Worm (Caenorhabditis elegans): ENCODE data around the gene ceh-48.

Gene ceh-48

DNA sequence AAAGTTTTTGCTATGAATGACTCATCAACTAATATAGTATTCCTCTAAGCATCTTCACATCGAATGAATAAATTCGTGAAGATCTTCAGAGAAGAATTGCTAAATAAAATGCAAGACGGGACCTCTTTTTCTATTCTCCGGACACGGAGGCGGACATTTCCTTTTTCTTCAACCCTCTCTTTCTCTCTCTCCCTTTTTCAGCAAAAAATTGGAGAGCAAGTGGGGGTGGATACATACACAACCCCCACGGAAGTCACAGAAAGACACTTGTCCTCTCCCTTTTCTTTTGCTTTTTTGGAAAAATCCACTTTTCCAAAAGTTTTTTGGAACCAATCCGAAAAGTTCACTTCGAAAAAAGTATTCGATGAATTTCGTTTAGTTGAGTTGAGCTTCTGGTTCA, 22.8 kb downstream of the ceh-48 start:
- no peak for TF ChIP-seq hmbx-1 (tag; optimal IDR thresholded peaks at IDR 0.05)
- TF ChIP-seq ama-1 (optimal IDR thresholded peaks at IDR 0.05), result no peak
- no peak for TF ChIP-seq aly-1 (tag; optimal IDR thresholded peaks at IDR 0.05)
- no peak for TF ChIP-seq hnd-1 (tag; optimal IDR thresholded peaks at IDR 0.05)
- no peak for TF ChIP-seq ceh-36 (tag; optimal IDR thresholded peaks at IDR 0.05)
- no peak for TF ChIP-seq flt-1 (GFP tag; IDR thresholded peaks at IDR 0.05)
- no peak for TF ChIP-seq tbx-11 (GFP tag; IDR thresholded peaks at IDR 0.05)
- no peak for TF ChIP-seq sea-1 (GFP tag; conservative IDR thresholded peaks at IDR 0.05)
- TF ChIP-seq pes-1 (GFP tag; IDR thresholded peaks at IDR 0.05), result no peak
- no peak for TF ChIP-seq hmg-4 (GFP tag; optimal IDR thresholded peaks at IDR 0.05)
- TF ChIP-seq scrt-1 (GFP tag; IDR thresholded peaks at IDR 0.05), result no peak
- TF ChIP-seq B0310.2 (tag; optimal IDR thresholded peaks at IDR 0.05), result no peak
- no peak for TF ChIP-seq tra-4 (tag; optimal IDR thresholded peaks at IDR 0.05)
- no peak for TF ChIP-seq tbx-37 (GFP tag; conservative IDR thresholded peaks at IDR 0.05)
- TF ChIP-seq ets-7 (tag; optimal IDR thresholded peaks at IDR 0.05), result no peak
- TF ChIP-seq F13C5.2 (tag; optimal IDR thresholded peaks at IDR 0.05), result no peak
- no peak for TF ChIP-seq ceh-13 (GFP tag; optimal IDR thresholded peaks at IDR 0.05)

DNA sequence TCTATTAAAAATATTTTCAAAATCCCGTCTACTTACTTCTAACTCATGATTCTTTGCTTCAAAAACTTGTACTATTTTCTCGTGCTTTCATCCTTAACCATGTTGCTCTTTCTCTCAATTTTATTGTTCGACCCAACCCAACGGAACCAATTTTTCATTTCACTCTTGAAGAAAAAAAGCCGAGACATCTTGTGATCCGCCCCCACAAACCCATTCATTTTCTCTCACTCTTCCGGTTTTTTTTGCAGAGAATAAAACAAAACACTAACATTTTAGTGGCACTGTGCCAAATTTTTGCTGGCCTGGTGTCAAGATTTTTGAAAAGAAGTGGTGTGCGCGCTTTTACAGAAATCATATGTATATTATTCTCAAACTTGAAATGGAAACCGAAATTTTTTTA, 24.9 kb downstream of the ceh-48 start:
- TF ChIP-seq flt-1 (GFP tag; IDR thresholded peaks at IDR 0.05) (no peak), ceh-13 (GFP tag; optimal IDR thresholded peaks at IDR 0.05) (no peak), sea-1 (GFP tag; conservative IDR thresholded peaks at IDR 0.05) (no peak), tbx-37 (GFP tag; conservative IDR thresholded peaks at IDR 0.05) (no peak), ama-1 (optimal IDR thresholded peaks at IDR 0.05) (no peak), hnd-1 (tag; optimal IDR thresholded peaks at IDR 0.05) (no peak), F13C5.2 (tag; optimal IDR thresholded peaks at IDR 0.05) (no peak), B0310.2 (tag; optimal IDR thresholded peaks at IDR 0.05) (no peak), scrt-1 (GFP tag; IDR thresholded peaks at IDR 0.05) (no peak), ceh-36 (tag; optimal IDR thresholded peaks at IDR 0.05) (no peak), aly-1 (tag; optimal IDR thresholded peaks at IDR 0.05) (no peak), hmg-4 (GFP tag; optimal IDR thresholded peaks at IDR 0.05) (no peak), ets-7 (tag; optimal IDR thresholded peaks at IDR 0.05) (no peak), tbx-11 (GFP tag; IDR thresholded peaks at IDR 0.05) (no peak)

DNA sequence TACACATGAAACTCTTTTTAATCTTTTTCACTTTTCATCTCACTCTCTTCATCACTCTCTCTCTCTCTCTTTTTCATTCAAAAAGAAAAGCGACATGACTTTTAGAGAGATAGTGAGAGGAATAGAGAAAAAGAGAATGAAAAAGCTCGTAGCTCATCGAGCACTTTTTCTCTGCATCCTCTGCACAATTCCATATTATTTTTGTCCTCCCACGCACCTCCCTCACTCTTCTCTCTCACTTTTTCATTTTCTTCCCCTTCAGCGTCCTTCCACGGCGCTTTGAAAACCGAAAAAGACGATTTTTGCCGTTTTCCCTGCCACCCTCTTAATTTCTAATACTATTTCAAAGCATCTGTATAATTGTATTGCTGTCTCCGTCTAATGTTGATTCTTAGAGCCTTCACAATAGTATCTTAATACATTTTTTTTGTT, 27.2 kb downstream of the ceh-48 start:
- TF ChIP-seq hmbx-1 (tag; optimal IDR thresholded peaks at IDR 0.05) (no peak), ama-1 (optimal IDR thresholded peaks at IDR 0.05) (no peak), B0310.2 (tag; optimal IDR thresholded peaks at IDR 0.05) (no peak), scrt-1 (GFP tag; IDR thresholded peaks at IDR 0.05) (no peak), ets-7 (tag; optimal IDR thresholded peaks at IDR 0.05) (no peak), ceh-13 (GFP tag; optimal IDR thresholded peaks at IDR 0.05) (no peak), pes-1 (GFP tag; IDR thresholded peaks at IDR 0.05) (no peak)

DNA sequence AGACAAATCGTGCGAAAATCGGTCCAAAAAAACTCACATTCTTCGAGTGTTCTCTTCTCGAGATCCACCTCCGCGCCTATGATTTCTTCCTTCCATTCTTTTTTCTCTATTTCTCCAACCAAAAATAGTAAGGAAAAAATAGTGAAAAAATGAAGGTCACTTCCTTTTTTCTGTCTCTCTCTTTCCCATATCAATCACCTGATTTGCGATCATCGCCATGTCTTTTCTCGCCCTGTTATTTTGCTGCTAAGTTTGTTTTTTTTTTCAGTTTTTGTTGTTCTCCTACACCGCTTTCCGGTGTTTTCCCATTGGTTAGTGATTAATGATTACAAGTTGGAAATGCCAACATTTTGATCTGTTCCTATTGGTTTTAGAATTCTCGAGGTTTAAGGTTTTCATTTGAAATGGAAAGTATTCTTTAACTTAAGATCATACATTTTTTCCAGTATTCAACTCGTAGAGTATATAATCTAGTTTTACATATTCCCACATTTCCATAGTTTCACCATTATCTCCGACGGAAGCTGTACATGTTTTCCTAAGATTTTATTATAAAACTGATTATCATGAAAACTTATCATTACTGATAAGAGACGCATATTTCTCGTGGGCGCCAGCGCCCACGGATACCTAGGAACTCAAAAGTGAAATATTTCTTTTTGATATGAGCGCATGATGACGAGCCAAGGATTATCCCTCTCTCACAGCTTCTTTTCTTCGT, 29.8 kb downstream of the ceh-48 start:
- no peak for TF ChIP-seq pes-1 (GFP tag; IDR thresholded peaks at IDR 0.05)
- TF ChIP-seq hmbx-1 (tag; optimal IDR thresholded peaks at IDR 0.05), result no peak
- no peak for TF ChIP-seq ets-7 (tag; optimal IDR thresholded peaks at IDR 0.05)
- no peak for TF ChIP-seq tbx-11 (GFP tag; IDR thresholded peaks at IDR 0.05)
- no peak for TF ChIP-seq B0310.2 (tag; optimal IDR thresholded peaks at IDR 0.05)
- TF ChIP-seq ceh-36 (tag; optimal IDR thresholded peaks at IDR 0.05), result no peak
- no peak for TF ChIP-seq tbx-37 (GFP tag; conservative IDR thresholded peaks at IDR 0.05)
- no peak for TF ChIP-seq ceh-13 (GFP tag; optimal IDR thresholded peaks at IDR 0.05)
- no peak for TF ChIP-seq hmg-4 (GFP tag; optimal IDR thresholded peaks at IDR 0.05)
- TF ChIP-seq ama-1 (optimal IDR thresholded peaks at IDR 0.05), result no peak
- TF ChIP-seq F13C5.2 (tag; optimal IDR thresholded peaks at IDR 0.05), result no peak
- no peak for TF ChIP-seq hnd-1 (tag; optimal IDR thresholded peaks at IDR 0.05)
- no peak for TF ChIP-seq tra-4 (tag; optimal IDR thresholded peaks at IDR 0.05)
- TF ChIP-seq scrt-1 (GFP tag; IDR thresholded peaks at IDR 0.05), result no peak
- no peak for TF ChIP-seq flt-1 (GFP tag; IDR thresholded peaks at IDR 0.05)

DNA sequence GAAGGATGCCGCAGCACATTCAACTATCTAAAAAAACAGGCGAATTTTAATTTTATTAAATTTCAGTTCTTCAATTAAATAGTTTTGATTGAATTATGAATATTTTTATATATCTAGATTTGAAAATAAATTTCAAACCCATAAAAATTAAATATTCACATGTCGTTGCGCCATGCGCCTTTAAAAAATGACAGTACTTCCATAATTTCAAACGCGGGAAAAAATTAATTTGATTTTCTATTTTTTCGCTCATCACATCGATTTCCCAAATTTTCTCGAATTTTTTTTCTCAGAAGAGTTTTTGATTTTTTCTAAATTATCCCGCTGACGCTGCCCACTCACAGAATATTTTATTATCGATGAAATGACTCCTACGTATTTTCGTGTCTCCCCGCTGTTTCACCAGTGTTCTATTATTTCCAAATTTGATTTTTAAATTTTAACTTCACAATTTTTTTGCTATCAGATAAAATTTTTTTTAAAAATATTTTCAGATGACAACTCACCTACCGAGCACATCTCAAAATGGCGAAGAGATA, 30.6 kb downstream of the ceh-48 start, which contains the start of gene lip-1:
Gene lip-1 (plus strand): TSS at position 489 of the 539 bp plus-strand sequence.
- TF ChIP-seq hmg-4 (GFP tag; optimal IDR thresholded peaks at IDR 0.05) (no peak), ceh-36 (tag; optimal IDR thresholded peaks at IDR 0.05) (no peak), flt-1 (GFP tag; IDR thresholded peaks at IDR 0.05) (no peak), tbx-37 (GFP tag; conservative IDR thresholded peaks at IDR 0.05) (no peak), tbx-11 (GFP tag; IDR thresholded peaks at IDR 0.05) (no peak), pes-1 (GFP tag; IDR thresholded peaks at IDR 0.05) (no peak), tra-4 (tag; optimal IDR thresholded peaks at IDR 0.05) (no peak), ets-7 (tag; optimal IDR thresholded peaks at IDR 0.05) (no peak), hmbx-1 (tag; optimal IDR thresholded peaks at IDR 0.05) (no peak)

DNA sequence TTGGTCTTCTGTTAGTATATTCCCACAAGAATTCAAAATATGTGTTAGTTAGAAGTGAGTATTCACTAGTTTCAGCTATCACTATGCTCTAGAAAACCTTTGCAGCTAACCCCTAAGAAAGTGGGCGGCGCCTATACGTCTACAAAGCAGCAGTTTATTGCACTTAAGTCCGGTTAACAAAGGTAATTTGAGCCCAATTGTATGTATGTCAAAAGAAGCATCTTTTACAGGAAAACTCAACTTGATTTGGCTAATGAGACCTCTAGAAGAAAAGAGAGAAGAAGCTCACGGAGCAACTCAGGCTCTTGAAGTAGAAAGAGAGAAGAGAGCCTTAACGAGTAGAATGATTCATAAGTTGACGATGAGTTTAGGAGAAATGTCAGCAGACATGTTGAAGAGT, 40.8 kb downstream of the ceh-48 start:
- no peak for TF ChIP-seq aly-1 (tag; optimal IDR thresholded peaks at IDR 0.05)
- TF ChIP-seq ama-1 (optimal IDR thresholded peaks at IDR 0.05), result no peak
- no peak for TF ChIP-seq hmg-4 (GFP tag; optimal IDR thresholded peaks at IDR 0.05)
- no peak for TF ChIP-seq scrt-1 (GFP tag; IDR thresholded peaks at IDR 0.05)

DNA sequence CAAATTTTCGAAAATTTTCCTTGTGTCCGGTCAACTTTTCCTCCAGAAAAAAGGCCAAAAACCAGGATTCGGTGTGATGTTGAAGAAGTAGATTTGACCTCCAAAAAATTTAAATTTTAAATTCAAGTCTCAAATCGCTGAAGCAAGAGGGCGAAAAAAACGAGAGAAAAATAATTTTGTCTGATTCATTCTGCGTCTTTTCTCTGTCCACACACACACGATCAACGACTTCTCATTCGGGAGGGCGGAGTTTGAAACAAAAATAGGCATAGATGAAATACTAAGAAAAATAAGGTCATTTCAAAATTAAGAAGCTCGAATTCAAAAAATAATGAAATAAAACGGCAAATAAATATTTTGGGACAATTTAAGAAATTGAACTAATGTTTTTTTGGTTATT, 47.4 kb downstream of the ceh-48 start, which contains the start of gene R13H7.2:
Gene R13H7.2 (minus strand): TSS at position 101 of the 400 bp plus-strand sequence.
- no peak for TF ChIP-seq ama-1 (optimal IDR thresholded peaks at IDR 0.05)
- no peak for TF ChIP-seq ets-7 (tag; optimal IDR thresholded peaks at IDR 0.05)
- no peak for TF ChIP-seq tra-4 (tag; optimal IDR thresholded peaks at IDR 0.05)
- no peak for TF ChIP-seq hmg-4 (GFP tag; optimal IDR thresholded peaks at IDR 0.05)
- TF ChIP-seq hmbx-1 (tag; optimal IDR thresholded peaks at IDR 0.05), result no peak
- no peak for TF ChIP-seq scrt-1 (GFP tag; IDR thresholded peaks at IDR 0.05)
- TF ChIP-seq hnd-1 (tag; optimal IDR thresholded peaks at IDR 0.05), result no peak
- no peak for TF ChIP-seq tbx-11 (GFP tag; IDR thresholded peaks at IDR 0.05)
- no peak for TF ChIP-seq sea-1 (GFP tag; conservative IDR thresholded peaks at IDR 0.05)
- TF ChIP-seq ceh-13 (GFP tag; optimal IDR thresholded peaks at IDR 0.05), result no peak
- no peak for TF ChIP-seq F13C5.2 (tag; optimal IDR thresholded peaks at IDR 0.05)
- TF ChIP-seq flt-1 (GFP tag; IDR thresholded peaks at IDR 0.05), result no peak
- no peak for TF ChIP-seq aly-1 (tag; optimal IDR thresholded peaks at IDR 0.05)
- TF ChIP-seq B0310.2 (tag; optimal IDR thresholded peaks at IDR 0.05), result no peak
- no peak for TF ChIP-seq ceh-36 (tag; optimal IDR thresholded peaks at IDR 0.05)
- no peak for TF ChIP-seq pes-1 (GFP tag; IDR thresholded peaks at IDR 0.05)
- TF ChIP-seq tbx-37 (GFP tag; conservative IDR thresholded peaks at IDR 0.05), result no peak
